Worm (Caenorhabditis elegans) whole organism, mixed stage, embryonic: ENCODE data around the gene F01D5.1.

ENCODE experiments used
- ceh-83 ChIP-seq: fragments of 200-800 bp; sonication (Bioruptor generic); optimal IDR thresholded peaks from 2 replicates; lab custom pipeline; 2018; ENCODE audit warnings: mild to moderate bottlenecking, missing genetic modification characterization, missing compliant biosample characterization
- elt-3 ChIP-seq: fragments of 150-350 bp; optimal IDR thresholded peaks from 2 replicates; lab custom pipeline; 2014; ENCODE audit warnings: missing biosample characterization, missing genetic modification characterization
- flh-1 ChIP-seq: fragments of 200-800 bp; sonication (Bioruptor generic); optimal IDR thresholded peaks from 2 replicates; lab custom pipeline; 2018; ENCODE audit warnings: mild to moderate bottlenecking, missing genetic modification characterization, moderate library complexity, missing compliant biosample characterization
- nhr-12 ChIP-seq: fragments of 150-350 bp; optimal IDR thresholded peaks from 2 replicates; lab custom pipeline; 2014; ENCODE audit warnings: missing biosample characterization, missing genetic modification characterization
- nhr-28 ChIP-seq: fragments of 150-350 bp; optimal IDR thresholded peaks from 2 replicates; lab custom pipeline; 2014; ENCODE audit warnings: missing biosample characterization, missing genetic modification characterization
- nhr-76 ChIP-seq: sonication (generic microtip); optimal IDR thresholded peaks from 2 replicates; lab custom pipeline; 2017; ENCODE audit warnings: missing biosample characterization, missing genetic modification characterization
- pha-4 ChIP-seq: fragments of 150-350 bp; optimal IDR thresholded peaks from 2 replicates; lab custom pipeline; 2018; ENCODE audit warnings: missing biosample characterization, missing genetic modification reagents, missing genetic modification characterization
- snpc-4 ChIP-seq: fragments of 150-350 bp; optimal IDR thresholded peaks from 2 replicates; lab custom pipeline; 2014; ENCODE audit warnings: missing biosample characterization, missing genetic modification characterization
- sptf-1 ChIP-seq: sonication (generic microtip); optimal IDR thresholded peaks from 2 replicates; lab custom pipeline; 2017; ENCODE audit warnings: mild to moderate bottlenecking, missing genetic modification characterization, moderate library complexity, missing compliant biosample characterization
- unc-120 ChIP-seq: sonication (generic microtip); optimal IDR thresholded peaks from 2 replicates; lab custom pipeline; 2017; ENCODE audit warnings: missing genetic modification characterization, missing compliant biosample characterization; ENCODE audit not compliant: poor library complexity, severe bottlenecking
- unc-39 ChIP-seq: fragments of 150-350 bp; optimal IDR thresholded peaks from 2 replicates; lab custom pipeline; 2014; ENCODE audit warnings: missing biosample characterization, missing genetic modification characterization
- unc-62 ChIP-seq: fragments of 150-350 bp; optimal IDR thresholded peaks from 2 replicates; lab custom pipeline; 2014; ENCODE audit warnings: missing biosample characterization, missing genetic modification reagents, missing genetic modification characterization
- ztf-11 ChIP-seq: fragments of 150-350 bp; optimal IDR thresholded peaks from 2 replicates; lab custom pipeline; 2014; ENCODE audit warnings: missing biosample characterization, missing genetic modification characterization

DNA sequence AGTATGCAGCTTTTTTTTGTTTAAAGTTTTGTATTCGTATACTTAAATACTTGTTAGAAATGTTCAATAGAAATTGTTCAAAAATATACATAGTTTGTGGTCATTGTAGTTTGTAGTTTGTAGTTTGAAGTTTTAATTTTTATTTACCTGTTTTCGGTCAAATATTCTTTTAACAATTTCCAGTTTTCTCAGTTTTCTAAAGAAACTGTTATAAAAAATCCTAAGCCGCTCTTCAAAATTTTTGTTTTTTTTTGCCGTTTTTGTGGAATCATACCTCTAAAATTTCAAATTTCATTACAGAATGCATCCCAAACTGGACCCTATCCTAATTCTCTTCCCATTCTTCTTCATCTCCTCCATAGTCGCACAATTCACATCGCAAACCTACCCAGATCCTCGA lies 8.8 kb upstream of the F01D5.1 start, which contains the start of gene F01D5.6:
- no peak for TF ChIP-seq ztf-11 (tag; lab: Kevin White, UChicago)
- TF ChIP-seq nhr-12 (tag; lab: Kevin White, UChicago), result no peak
- no peak for TF ChIP-seq ceh-83 (GFP tag; lab: Kevin White, UChicago)
- no peak for TF ChIP-seq pha-4
- no peak for TF ChIP-seq snpc-4 (tag; lab: Kevin White, UChicago)
- TF ChIP-seq sptf-1 (tag; lab: Kevin White, UChicago), result no peak
- TF ChIP-seq unc-62 (GFP tag; lab: Kevin White, UChicago), result no peak
- TF ChIP-seq unc-120, result no peak
- no peak for TF ChIP-seq unc-39 (tag; lab: Kevin White, UChicago)
- no peak for TF ChIP-seq nhr-28
- no peak for TF ChIP-seq nhr-76 (tag; lab: Kevin White, UChicago)
- no peak for TF ChIP-seq elt-3 (tag; lab: Kevin White, UChicago)
- no peak for TF ChIP-seq flh-1
